Worm (Caenorhabditis elegans): ENCODE data around the gene str-30.

ce11 chrV:3718507-3718906, 6.4 kb upstream of the str-30 start:
- TF ChIP-seq unc-62 (GFP tag; optimal IDR thresholded peaks at IDR 0.05) (no peak), nhr-77 (tag; optimal IDR thresholded peaks at IDR 0.05) (no peak), mdl-1 (tag; optimal IDR thresholded peaks at IDR 0.05) (no peak), nhr-11 (tag; optimal IDR thresholded peaks at IDR 0.05) (no peak), ztf-11 (tag; optimal IDR thresholded peaks at IDR 0.05) (no peak), nhr-28 (tag; optimal IDR thresholded peaks at IDR 0.05) (no peak)
